Worm (Caenorhabditis elegans): ENCODE data around the gene C46F11.6.
A peak's percentile ranks its signal among the peaks of the same experiment; 100 is the strongest.

Gene C46F11.6

DNA sequence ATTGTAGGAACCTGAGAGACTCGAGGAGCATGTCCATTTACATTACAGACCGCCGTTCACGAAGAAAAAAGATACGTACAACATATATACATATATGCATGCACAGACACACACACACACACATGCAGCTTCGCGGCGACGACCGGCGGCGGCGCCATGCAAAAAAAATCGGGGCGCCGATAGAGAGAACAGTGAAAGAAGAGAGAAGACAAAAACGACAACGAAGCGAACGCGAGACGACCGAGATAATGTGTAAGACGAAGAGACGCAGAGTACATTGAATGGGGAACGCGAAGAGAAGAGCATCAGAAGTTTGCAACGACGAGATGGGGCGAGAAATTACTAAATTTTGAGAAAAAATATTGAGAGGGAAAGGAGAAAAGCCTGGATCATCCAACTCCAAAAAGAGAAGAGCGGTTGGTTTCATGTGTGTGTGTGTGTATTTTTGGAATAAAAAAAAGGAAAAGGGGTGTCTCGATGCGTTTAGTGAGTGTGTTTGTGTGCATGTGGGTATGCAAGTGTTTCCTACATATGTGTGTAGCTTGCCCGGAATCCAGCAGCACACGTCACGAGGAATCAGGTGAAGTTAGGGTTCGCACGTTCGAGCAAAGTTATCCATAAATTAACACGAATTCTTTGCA, 50.5 kb downstream of the C46F11.6 start (continued):
- TF ChIP-seq F44E2.7 (GFP tag; IDR thresholded peaks at IDR 0.05) (no peak), dve-1 (tag; optimal IDR thresholded peaks at IDR 0.05; ENCODE audit: insufficient read depth) (peak; percentile 48), ztf-7 (tag; optimal IDR thresholded peaks at IDR 0.05) (no peak), nhr-10 (tag; optimal IDR thresholded peaks at IDR 0.05) (no peak), nhr-41 (GFP tag; IDR thresholded peaks at IDR 0.05) (no peak), unc-39 (tag; optimal IDR thresholded peaks at IDR 0.05) (no peak), ama-1 (optimal IDR thresholded peaks at IDR 0.05) (no peak), egl-43 (GFP tag; IDR thresholded peaks at IDR 0.05) (no peak), lsy-2 (tag; optimal IDR thresholded peaks at IDR 0.05) (no peak), madf-5 (GFP tag; IDR thresholded peaks at IDR 0.05) (no peak), mxl-2 (GFP tag; conservative IDR thresholded peaks at IDR 0.05) (no peak), fos-1 (tag; optimal IDR thresholded peaks at IDR 0.05) (no peak), lin-39 (tag; optimal IDR thresholded peaks at IDR 0.05) (no peak), attf-4 (tag; optimal IDR thresholded peaks at IDR 0.05) (no peak), ceh-20 (GFP tag; IDR thresholded peaks at IDR 0.05) (no peak), unc-62 (GFP tag; optimal IDR thresholded peaks at IDR 0.05 in 1 of 2) (peak in 1 of 2 experiments; percentile 90), unc-62 (tag; optimal IDR thresholded peaks at IDR 0.05) (no peak), saeg-2 (GFP tag; IDR thresholded peaks at IDR 0.05) (no peak), lin-1 (GFP tag; IDR thresholded peaks at IDR 0.05) (no peak), nhr-76 (tag; optimal IDR thresholded peaks at IDR 0.05) (no peak), spr-1 (tag; optimal IDR thresholded peaks at IDR 0.05) (no peak), nhr-28 (tag; optimal IDR thresholded peaks at IDR 0.05) (peak; percentile 63), hmg-1.1 (GFP tag; IDR thresholded peaks at IDR 0.05) (peak; percentile 63), dpl-1 (GFP tag; optimal IDR thresholded peaks at IDR 0.05) (no peak), F49E8.2 (tag; optimal IDR thresholded peaks at IDR 0.05; ENCODE audit: borderline replicate concordance) (no peak), mdt-29 (GFP tag; IDR thresholded peaks at IDR 0.05) (no peak), nhr-237 (tag; optimal IDR thresholded peaks at IDR 0.05) (no peak), gei-8 (GFP tag; optimal IDR thresholded peaks at IDR 0.05) (no peak), lir-3 (tag; optimal IDR thresholded peaks at IDR 0.05) (no peak), D1046.2 (GFP tag; IDR thresholded peaks at IDR 0.05) (no peak), mdl-1 (tag; optimal IDR thresholded peaks at IDR 0.05) (peak in 1 of 2 experiments; percentile 43), hlh-11 (tag; optimal IDR thresholded peaks at IDR 0.05) (peak; percentile 61), lin-38 (GFP tag; IDR thresholded peaks at IDR 0.05) (no peak), tra-1 (GFP tag; IDR thresholded peaks at IDR 0.05) (no peak), rbr-2 (tag; optimal IDR thresholded peaks at IDR 0.05) (peak; percentile 51), lim-7 (GFP tag; IDR thresholded peaks at IDR 0.05) (no peak), pqm-1 (tag; optimal IDR thresholded peaks at IDR 0.05) (no peak), fkh-10 (GFP tag; optimal IDR thresholded peaks at IDR 0.05) (no peak)

Data from whole organism, L4 larva.